Fruit fly (Drosophila melanogaster): Measurements from ENCODE around the gene hd.

Gene hd

DNA sequence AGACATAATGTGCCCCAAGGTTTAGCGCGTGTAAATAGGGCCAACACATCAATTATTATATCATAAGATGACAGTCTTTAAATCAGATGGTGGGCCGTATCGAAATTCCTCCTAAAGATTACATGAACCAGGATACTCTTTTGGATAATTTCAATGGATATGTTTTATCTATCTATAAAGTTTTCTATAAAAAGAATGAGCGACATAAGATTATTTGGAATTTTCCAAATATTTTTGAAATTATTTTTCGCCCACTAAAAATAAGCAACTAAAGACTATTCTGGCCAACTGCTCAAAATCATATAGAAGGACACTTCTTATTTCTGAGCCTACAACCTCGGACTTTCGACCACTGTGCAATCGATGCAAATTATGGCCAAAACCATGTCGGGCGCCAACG, 44.4 kb downstream of the hd start (continued):
- peak; percentile 12 for TF ChIP-seq CG10669 (GFP tag; optimal IDR thresholded peaks at IDR 0.05)
- no peak for TF ChIP-seq CG1621 (tag; optimal IDR thresholded peaks at IDR 0.05)
- peak; percentile 31 for TF ChIP-seq achi (GFP tag; optimal IDR thresholded peaks at IDR 0.05)
- peak; percentile 47 for TF ChIP-seq OdsH (GFP tag; optimal IDR thresholded peaks at IDR 0.05)
- TF ChIP-seq cyc (GFP tag; optimal IDR thresholded peaks at IDR 0.05), result no peak
- TF ChIP-seq salr (GFP tag; optimal IDR thresholded peaks at IDR 0.05), result peak in 1 of 2 experiments; percentile 44
- TF ChIP-seq dsx (GFP tag; optimal IDR thresholded peaks at IDR 0.05; ENCODE audit: poor library complexity, severe bottlenecking), result no peak
- no peak for TF ChIP-seq topi (GFP tag; optimal IDR thresholded peaks at IDR 0.05)
- no peak for TF ChIP-seq CG9139 (GFP tag; optimal IDR thresholded peaks at IDR 0.05)
- TF ChIP-seq CG11762 (GFP tag; optimal IDR thresholded peaks at IDR 0.05; ENCODE audit: insufficient read depth), result no peak
- TF ChIP-seq CG6792 (GFP tag; optimal IDR thresholded peaks at IDR 0.05), result peak; percentile 9
- TF ChIP-seq Sox102F (GFP tag; optimal IDR thresholded peaks at IDR 0.05), result no peak
- peak; percentile 62 for TF ChIP-seq CG4318 (GFP tag; optimal IDR thresholded peaks at IDR 0.05)
- peak; percentile 29 for TF ChIP-seq lz (GFP tag; optimal IDR thresholded peaks at IDR 0.05)
- no peak for TF ChIP-seq CG7368 (GFP tag; optimal IDR thresholded peaks at IDR 0.05)
- no peak for TF ChIP-seq fkh (GFP tag; optimal IDR thresholded peaks at IDR 0.05)
- TF ChIP-seq CG3032 (tag; optimal IDR thresholded peaks at IDR 0.05), result peak; percentile 17
- peak; percentile 39; the same call in 1 of the 3 replicates for TF ChIP-seq CG6163 (GFP tag; IDR thresholded peaks at IDR 0.05)

DNA sequence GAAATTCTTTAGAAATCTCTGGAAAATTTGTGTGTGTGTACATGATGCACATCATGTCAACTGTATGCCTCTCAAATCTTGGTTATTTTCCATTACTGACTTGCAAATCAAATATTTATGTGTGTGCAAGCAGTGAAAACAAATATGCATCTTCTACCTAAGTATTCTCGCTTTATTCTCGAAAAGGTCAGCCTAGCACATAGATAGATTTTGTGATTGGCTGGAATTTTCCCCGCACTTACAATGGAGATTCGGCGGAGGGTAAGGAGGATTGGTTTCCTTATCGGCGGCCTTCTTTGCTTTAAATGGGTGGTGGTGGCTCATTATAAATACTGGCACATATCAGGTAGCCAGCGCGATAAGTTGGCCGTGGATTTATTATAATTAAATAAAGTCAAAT, 46.9 kb downstream of the hd start:
- TF ChIP-seq svp (GFP tag) (peak; percentile 81), eg (GFP tag; IDR thresholded peaks at IDR 0.05) (no peak), esn (GFP tag; optimal IDR thresholded peaks at IDR 0.05) (no peak), CG3919 (GFP tag; optimal IDR thresholded peaks at IDR 0.05) (no peak), Smox (GFP tag; optimal IDR thresholded peaks at IDR 0.05) (no peak), Eip78C (GFP tag) (peak; percentile 9), lz (GFP tag; optimal IDR thresholded peaks at IDR 0.05) (no peak), fkh (GFP tag; optimal IDR thresholded peaks at IDR 0.05) (peak; percentile 62), Met (GFP tag; optimal IDR thresholded peaks at IDR 0.05) (no peak), CG15336 (GFP tag; IDR thresholded peaks at IDR 0.05) (no peak)

dm6 chr3R:5326166-5326565, 48.6 kb downstream of the hd start:
- TF ChIP-seq CG8119 (GFP tag; IDR thresholded peaks at IDR 0.05) (0 out of 3 replicates have a peak, but pooled peaks have one; percentile 30), acj6 (GFP tag; optimal IDR thresholded peaks at IDR 0.05) (no peak), Eip78C (GFP tag) (no peak)

DNA sequence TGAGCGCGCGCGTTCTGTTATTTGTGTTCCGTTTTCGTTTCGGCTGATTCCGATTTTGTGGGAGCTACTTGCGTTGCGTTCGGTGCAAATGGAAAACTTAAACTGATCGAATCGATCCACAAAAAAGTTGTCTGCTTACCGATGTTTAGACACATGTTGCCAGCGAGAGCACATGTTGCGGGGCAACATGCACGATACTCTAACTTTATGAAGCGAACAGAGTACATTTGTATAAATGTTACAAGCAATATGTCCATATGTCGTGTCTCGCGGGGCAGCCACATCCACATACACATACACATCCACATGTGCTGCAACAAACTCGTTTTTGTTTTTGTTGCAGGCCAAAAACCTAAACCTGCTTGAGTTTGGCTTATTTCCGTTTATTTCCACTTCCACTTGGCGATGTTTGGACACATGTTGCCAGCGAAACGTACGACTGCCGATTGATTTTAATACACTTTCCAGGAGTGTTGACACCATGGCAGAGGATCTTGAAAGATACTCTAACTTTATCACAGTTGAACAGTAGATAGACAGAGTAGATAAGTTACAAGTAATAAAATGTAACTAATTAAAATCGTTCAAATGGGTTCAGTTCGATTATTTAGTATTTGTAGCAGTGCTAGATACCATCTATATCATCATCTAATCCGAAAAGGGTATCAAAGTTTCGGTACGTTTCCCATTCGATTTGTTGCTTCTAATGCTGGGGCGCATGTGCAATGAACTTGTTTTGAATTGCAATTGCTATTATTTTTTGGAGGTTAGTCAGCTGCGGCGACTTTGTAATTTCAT, 50.8 kb downstream of the hd start:
- TF ChIP-seq CG15336 (GFP tag; IDR thresholded peaks at IDR 0.05), result peak; percentile 78
- TF ChIP-seq fd59A (GFP tag; optimal IDR thresholded peaks at IDR 0.05), result no peak
- no peak for TF ChIP-seq OdsH (GFP tag; optimal IDR thresholded peaks at IDR 0.05)
- peak; percentile 77 for TF ChIP-seq Eip78C (GFP tag)
- TF ChIP-seq CG3919 (GFP tag; optimal IDR thresholded peaks at IDR 0.05), result peak; percentile 14
- peak; percentile 51 for TF ChIP-seq fkh (GFP tag; optimal IDR thresholded peaks at IDR 0.05)
- peak; percentile 23 for TF ChIP-seq dac (GFP tag; optimal IDR thresholded peaks at IDR 0.05)
- TF ChIP-seq CG9139 (GFP tag; optimal IDR thresholded peaks at IDR 0.05), result peak; percentile 33
- peak; percentile 28 for TF ChIP-seq Blimp-1 (GFP tag; optimal IDR thresholded peaks at IDR 0.05)
- TF ChIP-seq esn (GFP tag; optimal IDR thresholded peaks at IDR 0.05), result peak; percentile 22
- TF ChIP-seq acj6 (GFP tag; optimal IDR thresholded peaks at IDR 0.05), result no peak
- TF ChIP-seq ss (GFP tag; optimal IDR thresholded peaks at IDR 0.05), result peak; percentile 42 to 57
- TF ChIP-seq Hr38 (GFP tag; optimal IDR thresholded peaks at IDR 0.05), result no peak
- peak; percentile 65 for TF ChIP-seq dsx (GFP tag; optimal IDR thresholded peaks at IDR 0.05; ENCODE audit: poor library complexity, severe bottlenecking)
- TF ChIP-seq Hr4 (GFP tag; optimal IDR thresholded peaks at IDR 0.05), result peak; percentile 68
- TF ChIP-seq net (GFP tag; optimal IDR thresholded peaks at IDR 0.05), result peak; percentile 14
- peak; percentile 51; the same call in 1 of the 3 replicates for TF ChIP-seq eg (GFP tag; IDR thresholded peaks at IDR 0.05)
- peak; percentile 35 for TF ChIP-seq Sox102F (GFP tag; optimal IDR thresholded peaks at IDR 0.05)
- TF ChIP-seq CG6854 (GFP tag; optimal IDR thresholded peaks at IDR 0.05), result peak; percentile 38
- no peak for TF ChIP-seq CG34406 (GFP tag; optimal IDR thresholded peaks at IDR 0.05)
- peak; percentile 68 for TF ChIP-seq vri (GFP tag; optimal IDR thresholded peaks at IDR 0.05)
- no peak for TF ChIP-seq Hr39 (GFP tag; optimal IDR thresholded peaks at IDR 0.05)
- peak; percentile 22 for TF ChIP-seq CG10631 (GFP tag; optimal IDR thresholded peaks at IDR 0.05)
- peak; percentile 64; the same call in 2 of the 3 replicates for TF ChIP-seq CG6163 (GFP tag; IDR thresholded peaks at IDR 0.05)
- peak; percentile 30 for TF ChIP-seq Eip93F (GFP tag; optimal IDR thresholded peaks at IDR 0.05)
- TF ChIP-seq CG32006 (GFP tag; optimal IDR thresholded peaks at IDR 0.05), result peak; percentile 79
- TF ChIP-seq CG4318 (GFP tag; optimal IDR thresholded peaks at IDR 0.05), result peak; percentile 19
- no peak for TF ChIP-seq achi (GFP tag; optimal IDR thresholded peaks at IDR 0.05)
- peak; percentile 46; the same call in 2 of the 3 replicates for TF ChIP-seq CG8119 (GFP tag; IDR thresholded peaks at IDR 0.05)
